Worm (Caenorhabditis elegans) whole organism, L3 larva: ENCODE results near the gene F57C2.4.

Experiments
- ceh-82 ChIP-seq: fragments of 150-350 bp; optimal IDR thresholded peaks from 2 replicates; lab custom pipeline; 2014; ENCODE audit warnings: missing biosample characterization, missing genetic modification characterization
- elt-2 ChIP-seq: sonication (generic microtip); optimal IDR thresholded peaks from 2 replicates; lab custom pipeline; 2016; ENCODE audit warnings: missing genetic modification reagents, mild to moderate bottlenecking, missing genetic modification characterization, missing compliant biosample characterization
- fkh-10 ChIP-seq: sonication (generic microtip); optimal IDR thresholded peaks from 2 replicates; lab custom pipeline; 2017; ENCODE audit warnings: missing biosample characterization, missing genetic modification reagents, missing genetic modification characterization
- fos-1 ChIP-seq: fragments of 150-350 bp; optimal IDR thresholded peaks from 2 replicates; lab custom pipeline; 2014; ENCODE audit warnings: missing biosample characterization, missing genetic modification characterization
- pqm-1 ChIP-seq: fragments of 150-350 bp; optimal IDR thresholded peaks from 2 replicates; lab custom pipeline; 2017; ENCODE audit warnings: missing biosample characterization, missing genetic modification characterization, inconsistent platforms
- ztf-11 ChIP-seq: fragments of 150-350 bp; optimal IDR thresholded peaks from 2 replicates; lab custom pipeline; 2014; ENCODE audit warnings: missing biosample characterization, missing genetic modification characterization

DNA sequence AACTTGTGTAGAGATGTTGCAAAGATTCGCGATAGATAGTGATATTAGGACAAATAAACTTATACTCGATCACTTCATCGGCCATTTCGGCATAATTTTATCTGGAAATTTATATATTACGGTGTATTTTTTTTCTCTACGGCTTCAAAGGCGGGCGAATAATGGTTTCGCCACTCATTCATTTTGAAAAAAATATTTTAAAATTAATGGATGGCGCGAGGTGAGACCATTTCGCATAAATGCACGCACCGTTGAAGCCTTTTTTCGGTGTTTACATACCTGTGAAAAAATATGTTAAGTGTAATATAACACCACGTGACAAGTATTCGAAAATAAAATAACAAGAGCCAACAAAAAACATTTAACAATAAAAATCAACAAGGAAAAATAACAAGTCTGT lies 3.1 kb upstream of the F57C2.4 start, which contains the start of gene btb-19:
- TF ChIP-seq elt-2 (tag; lab: Kevin White, UChicago) (no peak), fkh-10 (GFP tag; lab: Kevin White, UChicago) (no peak), ztf-11 (no peak), fos-1 (tag; lab: Kevin White, UChicago) (no peak), ceh-82 (tag; lab: Kevin White, UChicago) (no peak), pqm-1 (no peak)
